Worm (Caenorhabditis elegans) whole organism, young adult: ENCODE measurements around the gene acly-1.

Experiments used
- T07F8.4 ChIP-seq: sonication (generic microtip); optimal IDR thresholded peaks from 2 replicates; lab custom pipeline; 2016; ENCODE audit warnings: mild to moderate bottlenecking, missing genetic modification characterization, moderate library complexity, missing compliant biosample characterization
- ZK185.1 ChIP-seq: sonication (generic microtip); optimal IDR thresholded peaks from 2 replicates; lab custom pipeline; 2016; ENCODE audit warnings: mild to moderate bottlenecking, missing genetic modification characterization, missing compliant biosample characterization; ENCODE audit not compliant: poor library complexity, severe bottlenecking
- attf-6 ChIP-seq: fragments of 200-800 bp; sonication (Bioruptor generic); IDR thresholded peaks from 2 replicates; pipeline ENCODE4 v1.3.6; 2022; ENCODE audit warnings: missing genetic modification reagents, missing genetic modification characterization, missing compliant biosample characterization
- ceh-79 ChIP-seq: sonication (generic microtip); optimal IDR thresholded peaks from 2 replicates; lab custom pipeline; 2017; ENCODE audit warnings: mild to moderate bottlenecking, missing genetic modification characterization, missing compliant biosample characterization
- dpff-1 ChIP-seq: sonication (generic microtip); optimal IDR thresholded peaks from 2 replicates; lab custom pipeline; 2017; ENCODE audit warnings: mild to moderate bottlenecking, missing genetic modification characterization, missing compliant biosample characterization
- madf-3 ChIP-seq: fragments of 200-800 bp; sonication (Bioruptor generic); IDR thresholded peaks from 2 replicates; pipeline ENCODE4 v1.3.6; 2022; ENCODE audit warnings: missing genetic modification reagents, missing genetic modification characterization, missing compliant biosample characterization
- sptf-2 ChIP-seq: fragments of 200-800 bp; sonication (Bioruptor generic); optimal IDR thresholded peaks from 2 replicates; lab custom pipeline; 2018; ENCODE audit warnings: mild to moderate bottlenecking, missing genetic modification characterization, missing compliant biosample characterization
- tlf-1 ChIP-seq: fragments of 200-800 bp; sonication (Bioruptor generic); optimal IDR thresholded peaks from 2 replicates; lab custom pipeline; 2018; ENCODE audit warnings: mild to moderate bottlenecking, missing genetic modification characterization, missing compliant biosample characterization

ce11 chrX:1528107-1528506, 48.8 kb downstream of the acly-1 start:
- TF ChIP-seq ZK185.1 (tag; lab: Kevin White, UChicago) (no peak), T07F8.4 (tag; lab: Kevin White, UChicago) (no peak), sptf-2 (GFP tag; lab: Kevin White, UChicago) (no peak), madf-3 (no peak), attf-6 (GFP tag; lab: Robert Waterston, UW) (no peak), ceh-79 (tag; lab: Kevin White, UChicago) (no peak), tlf-1 (GFP tag; lab: Kevin White, UChicago) (no peak), dpff-1 (tag; lab: Kevin White, UChicago) (no peak)
